Fruit fly (Drosophila melanogaster) whole organism, embryonic: ENCODE results near the gene amos.
A peak's percentile ranks its signal among the peaks of the same experiment; 100 is the strongest.

ENCODE experiments used
- Adf1 ChIP-seq: fragments of 200-800 bp; sonication (Bioruptor generic); IDR thresholded peaks from 2 replicates; pipeline ENCODE4 v1.3.6; 2022; ENCODE audit warnings: missing biosample characterization, missing genetic modification characterization
- CG10267 ChIP-seq: fragments of 200-800 bp; sonication (Bioruptor generic); optimal IDR thresholded peaks from 2 replicates; lab custom pipeline; 2018; ENCODE audit warnings: missing biosample characterization, mild to moderate bottlenecking, missing genetic modification characterization, moderate library complexity
- CG10321 ChIP-seq: fragments of 200-800 bp; sonication (Bioruptor generic); IDR thresholded peaks from 2 replicates; pipeline ENCODE4 v1.3.6; 2022; ENCODE audit warnings: missing biosample characterization, missing genetic modification characterization
- CG11695 ChIP-seq: fragments of 200-800 bp; sonication (Bioruptor generic); IDR thresholded peaks from 3 replicates; pipeline ENCODE4 v1.3.6; 2022; ENCODE audit warnings: missing biosample characterization, missing genetic modification characterization
- CG12219 ChIP-seq: fragments of 200-800 bp; sonication (Bioruptor generic); optimal IDR thresholded peaks from 3 replicates; lab custom pipeline; 2018; ENCODE audit warnings: missing biosample characterization, mild to moderate bottlenecking, missing genetic modification characterization
- CG13624 ChIP-seq: fragments of 200-800 bp; sonication (Bioruptor generic); optimal IDR thresholded peaks from 2 replicates; lab custom pipeline; 2016; ENCODE audit warnings: missing biosample characterization, missing genetic modification characterization
- CG14860 ChIP-seq: fragments of 200-800 bp; sonication (Bioruptor generic); IDR thresholded peaks from 3 replicates; pipeline ENCODE4 v1.3.6; 2022; ENCODE audit warnings: missing biosample characterization, missing genetic modification characterization; ENCODE audit not compliant: partially characterized antibody
- CG15269 ChIP-seq: fragments of 200-800 bp; sonication (Bioruptor generic); optimal IDR thresholded peaks from 2 replicates; lab custom pipeline; 2018; ENCODE audit warnings: missing biosample characterization, mild to moderate bottlenecking, missing genetic modification characterization, moderate library complexity
- CG15479 ChIP-seq: fragments of 200-800 bp; sonication (Bioruptor generic); optimal IDR thresholded peaks from 3 replicates; lab custom pipeline; 2019; ENCODE audit warnings: missing biosample characterization, mild to moderate bottlenecking, missing genetic modification characterization, moderate library complexity
- CG15696 ChIP-seq: fragments of 200-800 bp; sonication (Bioruptor generic); optimal IDR thresholded peaks from 2 replicates; lab custom pipeline; 2019; ENCODE audit warnings: missing biosample characterization, mild to moderate bottlenecking, missing genetic modification characterization, moderate library complexity
- CG18476 ChIP-seq: fragments of 200-800 bp; sonication (Bioruptor generic); optimal IDR thresholded peaks from 2 replicates; lab custom pipeline; 2016; ENCODE audit warnings: missing biosample characterization, mild to moderate bottlenecking, missing genetic modification characterization
- CG31365 ChIP-seq: fragments of 200-800 bp; sonication (Bioruptor generic); optimal IDR thresholded peaks from 2 replicates; lab custom pipeline; 2018; ENCODE audit warnings: missing biosample characterization, mild to moderate bottlenecking, missing genetic modification characterization
- CG31388 ChIP-seq: fragments of 200-800 bp; sonication (Bioruptor generic); optimal IDR thresholded peaks from 2 replicates; lab custom pipeline; 2016; ENCODE audit warnings: missing biosample characterization, missing genetic modification characterization
- CG3281 ChIP-seq: fragments of 200-800 bp; sonication (Bioruptor generic); optimal IDR thresholded peaks from 3 replicates; lab custom pipeline; 2017; ENCODE audit warnings: missing biosample characterization, mild to moderate bottlenecking, missing genetic modification characterization
- CG4707 ChIP-seq: fragments of 200-800 bp; sonication (Bioruptor generic); optimal IDR thresholded peaks from 2 replicates; lab custom pipeline; 2018; ENCODE audit warnings: missing biosample characterization, mild to moderate bottlenecking, missing genetic modification characterization, moderate library complexity
- CG4730 ChIP-seq: fragments of 200-800 bp; sonication (Bioruptor generic); IDR thresholded peaks from 2 replicates; pipeline ENCODE4 v1.3.6; 2022; ENCODE audit warnings: missing biosample characterization, missing genetic modification characterization
- CG4820 ChIP-seq: fragments of 200-800 bp; sonication (Bioruptor generic); optimal IDR thresholded peaks from 3 replicates; lab custom pipeline; 2016; ENCODE audit warnings: missing biosample characterization, missing genetic modification characterization
- CG6272 ChIP-seq: fragments of 200-800 bp; sonication (Bioruptor generic); IDR thresholded peaks from 2 replicates; pipeline ENCODE4 v1.3.6; 2022; ENCODE audit warnings: missing biosample characterization, missing genetic modification characterization
- CG6791 ChIP-seq: fragments of 200-800 bp; sonication (Bioruptor generic); IDR thresholded peaks from 3 replicates; pipeline ENCODE4 v1.3.6; 2022; ENCODE audit warnings: missing biosample characterization, missing genetic modification characterization; ENCODE audit not compliant: partially characterized antibody
- CG7928 ChIP-seq: fragments of 200-800 bp; sonication (Bioruptor generic); optimal IDR thresholded peaks from 2 replicates; lab custom pipeline; 2017; ENCODE audit warnings: missing biosample characterization, mild to moderate bottlenecking, missing genetic modification characterization
- CG9215 ChIP-seq: fragments of 200-800 bp; sonication (Bioruptor generic); IDR thresholded peaks from 2 replicates; pipeline ENCODE4 v1.3.6; 2022; ENCODE audit warnings: missing biosample characterization, missing genetic modification characterization
- CHES-1-like ChIP-seq: fragments of 200-800 bp; sonication (Bioruptor generic); optimal IDR thresholded peaks from 2 replicates; lab custom pipeline; 2016; ENCODE audit warnings: missing biosample characterization, missing genetic modification characterization
- Dip2 ChIP-seq: fragments of 200-800 bp; sonication (Bioruptor generic); IDR thresholded peaks from 2 replicates; pipeline ENCODE4 v1.3.6; 2022; ENCODE audit warnings: missing biosample characterization, missing genetic modification characterization
- Dp ChIP-seq: fragments of 200-800 bp; sonication (Bioruptor generic); optimal IDR thresholded peaks from 2 replicates; lab custom pipeline; 2018; ENCODE audit warnings: missing biosample characterization, mild to moderate bottlenecking, missing genetic modification characterization, moderate library complexity
- Lhr ChIP-seq: fragments of 200-800 bp; sonication (Bioruptor generic); optimal IDR thresholded peaks from 3 replicates; lab custom pipeline; 2017; ENCODE audit warnings: mild to moderate bottlenecking, missing biosample characterization, missing genetic modification reagents, missing genetic modification characterization
- Mad ChIP-seq: fragments of 200-800 bp; sonication (Bioruptor generic); optimal IDR thresholded peaks from 2 replicates; lab custom pipeline; 2016; ENCODE audit warnings: missing biosample characterization, missing genetic modification characterization
- Pdp1 ChIP-seq, 2 experiments: fragments of 200-800 bp; sonication (Bioruptor generic); optimal IDR thresholded peaks; 3 replicates each; lab custom pipeline; 2016; ENCODE audit warnings: missing biosample characterization in 2 of 2, missing genetic modification characterization in 2 of 2, mild to moderate bottlenecking in 1 of 2, moderate library complexity in 1 of 2
- Rfx ChIP-seq: fragments of 200-800 bp; sonication (Bioruptor generic); IDR thresholded peaks from 2 replicates; pipeline ENCODE4 v1.3.6; 2022; ENCODE audit warnings: missing biosample characterization, missing genetic modification characterization
- Xbp1 ChIP-seq: fragments of 200-800 bp; sonication (Bioruptor generic); optimal IDR thresholded peaks from 3 replicates; lab custom pipeline; 2016; ENCODE audit warnings: missing biosample characterization, mild to moderate bottlenecking, missing genetic modification characterization
- YL-1 ChIP-seq: fragments of 200-800 bp; sonication (Bioruptor generic); optimal IDR thresholded peaks from 3 replicates; lab custom pipeline; 2017; ENCODE audit warnings: missing biosample characterization, mild to moderate bottlenecking, missing genetic modification characterization
- br ChIP-seq: fragments of >200 bp; optimal IDR thresholded peaks from 2 replicates; lab custom pipeline; 2017
- cg ChIP-seq: fragments of 200-800 bp; sonication (Bioruptor generic); optimal IDR thresholded peaks from 3 replicates; lab custom pipeline; 2019; ENCODE audit warnings: missing biosample characterization, mild to moderate bottlenecking, missing genetic modification characterization, moderate library complexity
- gro ChIP-seq: fragments of 200-800 bp; sonication (Bioruptor generic); optimal IDR thresholded peaks from 2 replicates; lab custom pipeline; 2016; ENCODE audit warnings: missing biosample characterization, missing genetic modification characterization
- gsb-n ChIP-seq: fragments of 200-800 bp; sonication (Bioruptor generic); optimal IDR thresholded peaks from 3 replicates; lab custom pipeline; 2018; ENCODE audit warnings: missing biosample characterization, mild to moderate bottlenecking, missing genetic modification characterization
- gt ChIP-seq: fragments of 200-800 bp; sonication (Bioruptor generic); IDR thresholded peaks from 2 replicates; pipeline ENCODE4 v1.3.6; 2022; ENCODE audit warnings: missing biosample characterization, missing genetic modification characterization
- hb ChIP-seq: fragments of 200-800 bp; sonication (Bioruptor generic); IDR thresholded peaks from 3 replicates; pipeline ENCODE4 v1.3.6; 2022; ENCODE audit warnings: missing biosample characterization, missing genetic modification characterization; ENCODE audit not compliant: partially characterized antibody
- her ChIP-seq: fragments of 200-800 bp; sonication (Bioruptor generic); optimal IDR thresholded peaks from 2 replicates; lab custom pipeline; 2016; ENCODE audit warnings: missing biosample characterization, missing genetic modification characterization
- jumu ChIP-seq: fragments of 200-800 bp; sonication (Bioruptor generic); optimal IDR thresholded peaks from 3 replicates; lab custom pipeline; 2016; ENCODE audit warnings: missing biosample characterization, missing genetic modification characterization
- p53 ChIP-seq: fragments of 200-800 bp; sonication (Bioruptor generic); optimal IDR thresholded peaks from 2 replicates; lab custom pipeline; 2016; ENCODE audit warnings: missing biosample characterization, missing genetic modification characterization
- run ChIP-seq: fragments of 200-800 bp; sonication (Bioruptor generic); optimal IDR thresholded peaks from 3 replicates; lab custom pipeline; 2018; ENCODE audit warnings: missing biosample characterization, mild to moderate bottlenecking, missing genetic modification characterization
- salm ChIP-seq: fragments of 200-800 bp; sonication (Bioruptor generic); optimal IDR thresholded peaks from 2 replicates; lab custom pipeline; 2018; ENCODE audit warnings: missing biosample characterization, mild to moderate bottlenecking, missing genetic modification characterization
- seq ChIP-seq: fragments of 200-800 bp; sonication (Bioruptor generic); IDR thresholded peaks from 2 replicates; pipeline ENCODE4 v1.3.6; 2022; ENCODE audit warnings: missing biosample characterization, missing genetic modification characterization
- sima ChIP-seq: fragments of 200-800 bp; sonication (Bioruptor generic); optimal IDR thresholded peaks from 2 replicates; lab custom pipeline; 2016; ENCODE audit warnings: missing biosample characterization, missing genetic modification characterization
- sna ChIP-seq: fragments of 200-800 bp; sonication (Bioruptor generic); IDR thresholded peaks from 2 replicates; pipeline ENCODE4 v1.3.6; 2022; ENCODE audit warnings: missing biosample characterization, missing genetic modification characterization; ENCODE audit not compliant: partially characterized antibody
- so ChIP-seq: fragments of 200-800 bp; sonication (Bioruptor generic); IDR thresholded peaks from 3 replicates; pipeline ENCODE4 v1.3.6; 2022; ENCODE audit warnings: missing biosample characterization, missing genetic modification characterization
- tap ChIP-seq: fragments of 200-800 bp; optimal IDR thresholded peaks from 3 replicates; lab custom pipeline; 2019; ENCODE audit warnings: missing biosample characterization, mild to moderate bottlenecking, missing genetic modification characterization, moderate library complexity
- trem ChIP-seq: fragments of 200-800 bp; optimal IDR thresholded peaks from 3 replicates; lab custom pipeline; 2019; ENCODE audit warnings: missing biosample characterization, mild to moderate bottlenecking, missing genetic modification characterization, moderate library complexity
- usp ChIP-seq: fragments of >200 bp; optimal IDR thresholded peaks from 2 replicates; lab custom pipeline; 2017; ENCODE audit warnings: missing biosample characterization, missing genetic modification characterization
- yki ChIP-seq: fragments of >200 bp; optimal IDR thresholded peaks from 3 replicates; lab custom pipeline; 2018
- zfh2 ChIP-seq: fragments of 200-800 bp; sonication (Bioruptor generic); optimal IDR thresholded peaks from 2 replicates; lab custom pipeline; 2016; ENCODE audit warnings: missing biosample characterization, missing genetic modification characterization

amos gene

dm6 chr2L:18566235-18567158, 30.2 kb downstream of the amos start (continued):
- TF ChIP-seq CG13624 (GFP tag; lab: Kevin White, UChicago) (no peak), salm (tag; lab: Kevin White, UChicago) (no peak), gro (GFP tag; lab: Kevin White, UChicago) (no peak), Pdp1 (GFP tag; optimal IDR thresholded peaks at IDR 0.05; lab: Kevin White, UChicago) (peak in 1 of 2 experiments; percentile 33), CG14860 (GFP tag; lab: Robert Waterston, UW) (no peak), CG7928 (GFP tag; lab: Kevin White, UChicago) (no peak), CG10267 (peak; percentile 16), her (GFP tag; lab: Kevin White, UChicago) (no peak), CHES-1-like (no peak), Dp (GFP tag; lab: Kevin White, UChicago) (no peak), CG15479 (GFP tag; lab: Kevin White, UChicago) (peak; percentile 50), yki (lab: Kevin White, UChicago) (no peak), gt (GFP tag; lab: Robert Waterston, UW) (no peak), sima (no peak), CG4730 (GFP tag; lab: Robert Waterston, UW) (no peak), CG15269 (tag; lab: Kevin White, UChicago) (no peak), Mad (GFP tag; lab: Kevin White, UChicago) (peak; percentile 2), run (tag; lab: Kevin White, UChicago) (no peak), usp (no peak), CG3281 (GFP tag; lab: Kevin White, UChicago) (peak; percentile 4), zfh2 (no peak), CG12219 (GFP tag; lab: Kevin White, UChicago) (no peak), so (GFP tag; lab: Robert Waterston, UW) (no peak), jumu (GFP tag; lab: Kevin White, UChicago) (no peak), Lhr (GFP tag; lab: Kevin White, UChicago) (no peak), Adf1 (GFP tag; lab: Robert Waterston, UW) (no peak), Rfx (GFP tag; lab: Robert Waterston, UW) (peak; percentile 24; the same call in 1 of the 2 replicates), CG10321 (GFP tag; lab: Robert Waterston, UW) (no peak), trem (tag; lab: Kevin White, UChicago) (no peak), hb (GFP tag; lab: Robert Waterston, UW) (no peak), br (no peak), gsb-n (tag; lab: Kevin White, UChicago) (peak; percentile 5), Xbp1 (GFP tag; lab: Kevin White, UChicago) (peak; percentile 0), YL-1 (GFP tag; lab: Kevin White, UChicago) (no peak), CG9215 (GFP tag; lab: Robert Waterston, UW) (no peak), CG6791 (GFP tag; lab: Robert Waterston, UW) (no peak), CG31365 (tag; lab: Kevin White, UChicago) (no peak), tap (tag; lab: Kevin White, UChicago) (no peak), p53 (no peak), CG11695 (no peak), CG15696 (tag; lab: Kevin White, UChicago) (peak; percentile 10), CG6272 (GFP tag; lab: Robert Waterston, UW) (no peak), CG18476 (GFP tag; lab: Kevin White, UChicago) (no peak), sna (GFP tag; lab: Robert Waterston, UW) (no peak), seq (GFP tag; lab: Robert Waterston, UW) (no peak), Dip2 (no peak), CG31388 (no peak), CG4707 (GFP tag; lab: Kevin White, UChicago) (no peak), cg (GFP tag; lab: Kevin White, UChicago) (no peak), CG4820 (GFP tag; lab: Kevin White, UChicago) (no peak)
